Worm (Caenorhabditis elegans): ENCODE data around the gene frpr-8.

DNA sequence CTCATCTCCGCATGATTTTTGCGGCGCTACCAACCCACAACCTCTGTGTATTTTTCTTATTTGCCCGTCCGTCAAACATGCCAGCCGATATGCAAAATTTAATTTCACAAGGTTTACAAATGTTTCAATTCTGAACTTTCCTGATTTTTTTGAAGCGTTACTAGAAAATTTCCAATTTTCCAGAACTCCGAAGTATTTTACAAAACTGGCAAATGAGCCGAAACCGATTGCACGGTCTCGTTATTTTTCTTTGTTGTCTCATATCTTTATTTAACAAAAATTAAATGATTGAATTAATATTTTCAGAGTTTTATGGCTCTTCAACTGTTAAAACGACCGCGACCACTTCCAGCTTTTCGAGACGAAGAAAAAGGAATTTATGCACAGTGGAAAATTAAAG is 10.4 kb downstream of the frpr-8 start, which contains the start of gene F53A9.3:
- TF ChIP-seq dao-5 (tag; optimal IDR thresholded peaks at IDR 0.05) (no peak), him-1 (tag; optimal IDR thresholded peaks at IDR 0.05) (no peak), W03F9.2 (tag; optimal IDR thresholded peaks at IDR 0.05) (no peak)
